Comparison of ENCODE assay signal across 2 worm cellular contexts in the genomic region with DNA sequence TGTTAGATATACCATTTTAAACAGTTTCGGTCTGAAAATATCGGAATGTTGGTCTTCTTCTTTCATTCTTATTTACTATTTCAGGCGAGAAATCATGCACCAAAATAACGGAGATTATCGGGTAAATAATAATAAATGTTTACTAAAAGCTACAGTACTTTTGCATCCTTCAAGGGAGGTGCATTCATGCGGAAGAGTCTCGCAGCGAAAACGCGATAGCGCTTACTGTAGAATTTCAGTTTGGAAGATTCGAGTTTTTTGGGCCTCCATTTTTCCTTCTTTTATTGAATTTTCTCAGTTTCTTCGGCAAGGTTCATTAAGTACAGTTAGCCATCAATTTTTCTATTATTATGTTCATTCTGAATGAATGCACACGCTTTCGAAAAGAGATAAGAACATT.
TF ChIP-seq lines count a peak whose summit lies in the region.

Gene C35D10.7 (plus strand): TSS at position 85 of the 400 bp plus-strand sequence.

TF ChIP-seq in whole organism, L4 larva, 104 proteins besides CTCF, POLR2A, EP300 and RAD21:
- peak; percentile 35; the same call in 1 of the 2 replicates for TF ChIP-seq lin-38 (GFP tag; IDR thresholded peaks at IDR 0.05; lab: Robert Waterston, UW)
- no peak for TF ChIP-seq rbr-2 (tag; optimal IDR thresholded peaks at IDR 0.05; lab: Kevin White, UChicago)

TF ChIP-seq in whole organism, young adult, 124 proteins besides CTCF, POLR2A, EP300 and RAD21:
- no peak for TF ChIP-seq hsf-1 (GFP tag; IDR thresholded peaks at IDR 0.05; lab: Robert Waterston, UW)
- TF ChIP-seq F33H1.4 (GFP tag; IDR thresholded peaks at IDR 0.05; lab: Robert Waterston, UW) = peak; percentile 75
- peak; percentile 14 for TF ChIP-seq xnd-1 (tag; optimal IDR thresholded peaks at IDR 0.05; lab: Kevin White, UChicago)
- TF ChIP-seq T26A5.8 (tag; optimal IDR thresholded peaks at IDR 0.05; lab: Kevin White, UChicago) = no peak
- peak; percentile 73; the same call in 1 of the 2 replicates for TF ChIP-seq madf-6 (GFP tag; IDR thresholded peaks at IDR 0.05; lab: Robert Waterston, UW)
- TF ChIP-seq ztf-6 (GFP tag; IDR thresholded peaks at IDR 0.05; lab: Robert Waterston, UW) = no peak
- TF ChIP-seq rpc-1 (optimal IDR thresholded peaks at IDR 0.05; lab: Kevin White, UChicago) = no peak
- no peak for TF ChIP-seq rpc-1 (tag; optimal IDR thresholded peaks at IDR 0.05; lab: Kevin White, UChicago)
- no peak for TF ChIP-seq Y79H2A.3 (GFP tag; conservative IDR thresholded peaks at IDR 0.05; lab: Robert Waterston, UW)
- peak; percentile 88 for TF ChIP-seq lsl-1 (GFP tag; optimal IDR thresholded peaks at IDR 0.05; lab: Kevin White, UChicago)
- no peak for TF ChIP-seq pbrm-1 (GFP tag; IDR thresholded peaks at IDR 0.05; lab: Robert Waterston, UW)
- no peak for TF ChIP-seq lin-35 (GFP tag; optimal IDR thresholded peaks at IDR 0.05; lab: Kevin White, UChicago)
- TF ChIP-seq unc-130 (GFP tag; optimal IDR thresholded peaks at IDR 0.05; lab: Kevin White, UChicago) = peak; percentile 25
TF ChIP-seq in whole organism, young adult: peak in this region for 5.

Comparison
In these comparisons a context has a peak if more than half of its experiments do, and no peak if none do; other contexts are left out.
1. Of the 7 proteins assayed by ChIP-seq in both whole organism, young adult and whole organism, L4 larva: peak only in whole organism, young adult: unc-130; only in whole organism, L4 larva: none; in both: none; in neither: 6.